Worm (Caenorhabditis elegans) whole organism, L3 larva: ENCODE measurements around the gene F01F1.15.

Experiments
- R02D3.7 ChIP-seq: fragments of 150-350 bp; optimal IDR thresholded peaks from 2 replicates; lab custom pipeline; 2014; ENCODE audit warnings: missing biosample characterization, missing genetic modification characterization
- fkh-10 ChIP-seq: sonication (generic microtip); optimal IDR thresholded peaks from 2 replicates; lab custom pipeline; 2017; ENCODE audit warnings: missing biosample characterization, missing genetic modification reagents, missing genetic modification characterization
- fos-1 ChIP-seq: fragments of 150-350 bp; optimal IDR thresholded peaks from 2 replicates; lab custom pipeline; 2014; ENCODE audit warnings: missing biosample characterization, missing genetic modification characterization
- jun-1 ChIP-seq: fragments of 150-350 bp; optimal IDR thresholded peaks from 2 replicates; lab custom pipeline; 2014; ENCODE audit warnings: missing biosample characterization, missing genetic modification reagents, missing genetic modification characterization
- nhr-12 ChIP-seq: fragments of 150-350 bp; optimal IDR thresholded peaks from 2 replicates; lab custom pipeline; 2014; ENCODE audit warnings: missing biosample characterization, missing genetic modification characterization
- nhr-25 ChIP-seq: sonication (generic microtip); optimal IDR thresholded peaks from 2 replicates; lab custom pipeline; 2017; ENCODE audit warnings: missing biosample characterization, missing genetic modification characterization
- nhr-77 ChIP-seq: fragments of 150-350 bp; optimal IDR thresholded peaks from 2 replicates; lab custom pipeline; 2014; ENCODE audit warnings: missing biosample characterization, missing genetic modification characterization
- sea-2 ChIP-seq: fragments of 150-350 bp; sonication (generic microtip); optimal IDR thresholded peaks from 4 replicates; lab custom pipeline; 2014; ENCODE audit warnings: missing biosample characterization, missing genetic modification reagents, missing genetic modification characterization
- skn-1 ChIP-seq: fragments of 150-350 bp; optimal IDR thresholded peaks from 2 replicates; lab custom pipeline; 2014; ENCODE audit warnings: missing biosample characterization, missing genetic modification characterization
- unc-62 ChIP-seq: fragments of 150-350 bp; sonication (generic microtip); optimal IDR thresholded peaks from 4 replicates; lab custom pipeline; 2014; ENCODE audit warnings: missing biosample characterization, missing genetic modification reagents, missing genetic modification characterization
- zag-1 ChIP-seq: fragments of 150-350 bp; optimal IDR thresholded peaks from 2 replicates; lab custom pipeline; 2014; ENCODE audit warnings: missing biosample characterization, missing genetic modification characterization
- ztf-4 ChIP-seq: fragments of 150-350 bp; optimal IDR thresholded peaks from 2 replicates; lab custom pipeline; 2014; ENCODE audit warnings: missing biosample characterization, missing genetic modification characterization

DNA sequence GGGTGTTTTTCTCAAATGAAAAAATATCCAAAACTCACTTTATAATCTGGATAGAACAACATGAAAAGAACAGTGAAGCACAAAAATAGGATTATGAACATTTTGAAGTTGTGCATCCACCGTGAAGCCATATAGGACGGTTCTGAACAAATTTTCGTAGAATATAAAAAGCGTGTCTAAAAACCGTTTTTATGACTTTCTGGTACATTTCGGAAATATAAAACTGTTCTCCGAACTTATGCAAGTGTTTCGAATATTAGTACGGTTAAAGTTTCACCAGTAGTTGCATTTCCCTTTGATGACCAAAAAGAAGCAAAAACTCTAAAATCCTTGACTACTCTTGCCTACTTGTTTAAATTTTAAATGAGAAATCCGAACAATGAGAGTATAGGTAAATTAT lies 19.3 kb upstream of the F01F1.15 start, which contains the start of gene C28H8.8:
- TF ChIP-seq sea-2 (GFP tag; lab: Kevin White, UChicago): no peak
- no peak for TF ChIP-seq zag-1 (tag; lab: Kevin White, UChicago)
- no peak for TF ChIP-seq jun-1
- TF ChIP-seq nhr-77: no peak
- TF ChIP-seq nhr-12 (tag; lab: Kevin White, UChicago): no peak
- no peak for TF ChIP-seq skn-1
- no peak for TF ChIP-seq ztf-4 (tag; lab: Kevin White, UChicago)
- no peak for TF ChIP-seq R02D3.7 (tag; lab: Kevin White, UChicago)
- no peak for TF ChIP-seq nhr-25 (tag; lab: Kevin White, UChicago)
- TF ChIP-seq unc-62 (GFP tag; lab: Kevin White, UChicago): no peak
- no peak for TF ChIP-seq fos-1 (tag; lab: Kevin White, UChicago)
- TF ChIP-seq fkh-10: no peak
